Fruit fly (Drosophila melanogaster) Kc167 (cell line): ENCODE data around the gene CG31917.

Experiments
- Myc ChIP-seq: fragments of >200 bp; optimal IDR thresholded peaks from 2 replicates; lab custom pipeline; 2017; ENCODE audit warnings: missing external identifiers
- Sin3A ChIP-seq: fragments of >200 bp; optimal IDR thresholded peaks from 2 replicates; lab custom pipeline; 2018; ENCODE audit warnings: missing external identifiers
- h ChIP-seq: fragments of >200 bp; optimal IDR thresholded peaks from 3 replicates; lab custom pipeline; 2018; ENCODE audit warnings: missing external identifiers
- insv ChIP-seq: fragments of >200 bp; optimal IDR thresholded peaks from 3 replicates; lab custom pipeline; 2018; ENCODE audit warnings: missing external identifiers
- psq ChIP-seq: fragments of >200 bp; optimal IDR thresholded peaks from 2 replicates; lab custom pipeline; 2017; ENCODE audit warnings: missing external identifiers
- ttk ChIP-seq: sonication (Bioruptor generic); optimal IDR thresholded peaks from 2 replicates; lab custom pipeline; 2017; ENCODE audit warnings: missing external identifiers

DNA sequence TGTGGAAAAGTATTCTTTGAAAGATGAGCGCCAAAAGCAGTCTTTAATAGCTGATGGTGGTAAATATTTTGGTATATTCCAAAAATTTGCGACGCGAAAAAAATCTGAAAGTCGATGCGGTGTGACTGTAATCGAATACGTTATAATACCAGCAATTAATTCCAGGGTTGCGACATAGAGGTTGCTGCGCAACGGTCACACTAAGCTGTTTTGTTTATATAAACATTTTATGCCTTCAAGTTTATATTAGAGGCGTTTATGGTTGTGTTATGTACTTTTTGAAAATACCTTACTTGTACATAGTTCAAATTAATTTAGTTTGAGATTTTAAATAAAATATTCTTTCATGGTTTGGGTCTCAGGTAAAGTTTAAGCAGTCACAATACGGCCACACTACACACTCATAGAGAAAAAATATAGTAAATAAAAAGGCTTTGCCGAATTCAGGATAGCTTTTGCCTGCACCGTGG lies 39.3 kb downstream of the CG31917 start, which contains the start of gene CG14043:
- TF ChIP-seq psq (lab: Kevin White, UChicago) (no peak), Sin3A (lab: Kevin White, UChicago) (no peak), ttk (lab: Kevin White, UChicago) (no peak), insv (lab: Kevin White, UChicago) (no peak), h (lab: Kevin White, UChicago) (no peak), Myc (lab: Kevin White, UChicago) (no peak)
